Worm (Caenorhabditis elegans): ENCODE results near the gene sams-4.

Gene sams-4

DNA sequence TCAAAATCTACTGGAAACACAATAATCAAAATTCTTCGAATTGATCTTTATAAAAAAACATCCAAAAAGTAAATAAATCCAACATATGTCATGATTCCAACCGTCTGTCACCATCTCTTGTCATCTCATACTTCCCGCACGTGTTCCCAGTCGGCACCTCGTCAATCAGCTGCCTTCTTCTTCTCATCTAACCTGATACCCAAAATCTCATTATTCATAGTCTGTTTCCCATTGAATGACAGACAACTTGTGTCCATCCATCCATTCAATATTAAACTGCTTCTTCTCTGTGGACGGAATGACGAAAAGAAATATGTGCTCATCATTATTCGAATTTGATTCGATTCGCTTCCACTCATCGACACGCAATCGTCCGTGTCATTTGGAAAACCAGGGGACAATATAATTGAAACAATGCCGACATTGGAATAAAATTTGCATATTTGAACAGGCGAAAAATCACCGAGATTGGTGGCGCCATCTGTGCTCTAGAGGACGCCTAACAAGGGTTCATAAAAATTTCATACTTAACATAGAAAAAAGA is 35.0 kb downstream of the sams-4 start:
- TF ChIP-seq npax-4 (tag; optimal IDR thresholded peaks at IDR 0.05) (no peak), unc-55 (GFP tag; optimal IDR thresholded peaks at IDR 0.05) (peak; percentile 98), unc-42 (tag; optimal IDR thresholded peaks at IDR 0.05) (peak; percentile 31)

DNA sequence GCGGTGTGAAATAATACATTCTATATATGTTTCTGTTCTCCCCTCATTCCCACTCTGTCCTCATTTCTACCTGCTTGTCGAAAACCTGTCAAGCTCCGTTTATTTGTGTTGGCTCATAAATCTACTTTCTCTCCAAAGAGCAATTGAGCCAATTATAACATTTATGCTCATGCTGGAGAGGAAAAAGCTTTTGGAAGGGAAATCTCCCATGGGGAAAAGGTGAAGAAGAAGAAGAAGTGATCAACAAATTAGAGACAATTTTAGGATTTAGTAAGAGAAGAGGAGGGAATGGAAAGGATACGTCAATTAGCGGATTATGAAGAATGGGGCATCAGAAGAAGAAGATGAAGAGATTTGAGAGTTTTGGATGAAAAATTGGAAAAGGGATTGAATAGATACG is 36.4 kb downstream of the sams-4 start:
- TF ChIP-seq ttx-3 (tag; optimal IDR thresholded peaks at IDR 0.05) (peak; percentile 17), ref-2 (tag; optimal IDR thresholded peaks at IDR 0.05) (no peak), unc-3 (GFP tag; conservative IDR thresholded peaks at IDR 0.05) (no peak), unc-3 (tag; optimal IDR thresholded peaks at IDR 0.05) (no peak), unc-42 (tag; optimal IDR thresholded peaks at IDR 0.05) (peak; percentile 27), ceh-31 (tag; optimal IDR thresholded peaks at IDR 0.05) (no peak)

- TF ChIP-seq nfya-1 (tag; optimal IDR thresholded peaks at IDR 0.05) (peak; percentile 85), ets-4 (tag; optimal IDR thresholded peaks at IDR 0.05) (no peak)
These were observed 39.3 kb downstream of the sams-4 start, which contains the start of gene lntl-1 for ce11 chrIV:5806909-5807308. lntl-1 (minus strand) TSS chrIV:5807093.

DNA sequence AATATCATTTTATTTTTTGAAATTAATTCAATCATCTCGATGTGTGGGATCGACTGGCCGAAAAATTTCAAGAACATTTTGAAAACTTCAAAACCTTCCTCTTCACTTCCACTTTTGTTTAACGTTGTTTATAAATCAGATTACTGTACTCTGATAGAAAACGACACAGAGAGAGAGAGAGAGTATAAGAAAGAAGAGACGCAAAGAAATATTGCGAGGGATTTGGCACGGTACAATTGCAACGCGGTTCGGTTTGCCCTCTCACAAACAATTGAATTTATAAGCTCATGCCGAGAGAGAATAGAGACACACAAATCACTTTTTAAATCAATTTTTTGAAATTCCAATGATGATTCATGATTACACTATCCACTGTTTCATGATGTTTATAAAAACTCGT is 39.8 kb downstream of the sams-4 start:
- TF ChIP-seq nhr-11 (tag; optimal IDR thresholded peaks at IDR 0.05), result no peak
- TF ChIP-seq pax-1 (tag; optimal IDR thresholded peaks at IDR 0.05), result peak; percentile 96

DNA sequence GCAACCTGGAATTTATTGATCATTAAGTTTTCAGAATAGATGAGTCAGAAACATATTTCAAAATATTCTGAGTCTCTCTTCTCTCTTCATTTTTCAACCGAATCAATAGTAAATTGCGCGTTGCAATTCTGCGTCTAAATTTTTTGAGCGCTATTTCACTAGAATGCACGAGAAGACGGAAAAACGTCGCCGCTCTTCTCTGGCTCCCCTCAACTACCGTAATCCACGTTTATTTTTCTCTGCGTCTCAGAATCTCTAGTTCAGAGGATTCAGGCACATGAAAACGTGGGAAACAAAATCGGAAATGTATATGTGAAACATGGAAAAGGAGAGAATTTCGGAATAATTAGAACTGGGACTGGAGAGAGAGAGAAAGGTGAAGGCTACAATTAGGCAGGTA is 40.7 kb downstream of the sams-4 start:
- TF ChIP-seq unc-55 (GFP tag; optimal IDR thresholded peaks at IDR 0.05) (peak; percentile 39), unc-42 (tag; optimal IDR thresholded peaks at IDR 0.05) (peak; percentile 30), K09A11.1 (tag; optimal IDR thresholded peaks at IDR 0.05; ENCODE audit: insufficient read depth) (no peak), nfya-1 (tag; optimal IDR thresholded peaks at IDR 0.05) (peak; percentile 85), pha-4 (tag; optimal IDR thresholded peaks at IDR 0.05) (no peak)

ce11 chrIV:5803510-5804013 is 42.6 kb downstream of the sams-4 start:
- TF ChIP-seq unc-3 (GFP tag; conservative IDR thresholded peaks at IDR 0.05) (no peak), unc-3 (tag; optimal IDR thresholded peaks at IDR 0.05) (peak; percentile 19), dve-1 (tag; optimal IDR thresholded peaks at IDR 0.05) (no peak), K09A11.1 (tag; optimal IDR thresholded peaks at IDR 0.05; ENCODE audit: insufficient read depth) (no peak), pax-1 (tag; optimal IDR thresholded peaks at IDR 0.05) (no peak), unc-42 (tag; optimal IDR thresholded peaks at IDR 0.05) (peak; percentile 75)

DNA sequence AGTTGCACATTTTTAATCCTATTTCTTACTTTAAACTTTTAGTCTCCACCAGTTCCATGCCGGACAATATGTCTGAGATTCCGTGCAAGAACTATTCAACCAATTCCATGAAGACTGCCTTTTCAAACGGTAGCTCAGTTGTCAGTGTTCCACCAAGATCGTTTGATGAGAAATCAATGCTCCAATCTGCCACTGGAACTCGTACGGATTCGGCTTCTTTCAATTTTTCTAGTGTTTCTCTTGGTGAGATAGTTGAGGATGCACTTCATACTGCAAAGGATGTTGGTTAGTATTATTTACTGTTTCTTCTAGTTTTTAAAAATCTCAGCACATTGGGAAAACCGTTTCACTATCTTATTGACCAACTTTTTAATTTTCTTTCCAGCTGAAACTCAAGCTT is 46.6 kb downstream of the sams-4 start:
- TF ChIP-seq F13H6.1 (tag; optimal IDR thresholded peaks at IDR 0.05), result no peak
- no peak for TF ChIP-seq lin-11 (tag; optimal IDR thresholded peaks at IDR 0.05)
- TF ChIP-seq ceh-22 (tag; optimal IDR thresholded peaks at IDR 0.05), result no peak
- no peak for TF ChIP-seq hlh-15 (tag; optimal IDR thresholded peaks at IDR 0.05)
- TF ChIP-seq ztf-16 (tag; optimal IDR thresholded peaks at IDR 0.05), result no peak

DNA sequence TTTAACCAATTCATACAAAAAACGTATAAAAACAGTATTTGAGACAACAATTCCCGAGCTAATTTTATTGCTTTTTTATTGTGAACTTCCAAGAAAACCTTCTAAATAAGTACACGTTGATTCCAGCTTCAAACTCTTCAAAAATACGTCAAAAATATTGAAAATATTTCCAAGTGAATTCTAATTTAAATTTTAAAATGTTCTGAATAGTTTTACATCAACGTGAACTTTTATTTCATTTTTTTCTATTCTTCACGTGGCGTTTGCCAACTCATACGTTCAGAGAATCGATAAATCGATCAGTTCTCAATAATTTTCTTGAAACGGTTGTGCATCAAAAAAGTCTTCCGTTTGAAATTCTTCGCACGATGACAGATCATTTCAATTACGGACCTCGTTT is 49.0 kb downstream of the sams-4 start, which contains the start of gene C31H1.1:
Gene C31H1.1, plus strand, starts transcription at position 301 of the 400 bp plus-strand sequence.
- TF ChIP-seq nhr-11 (tag; optimal IDR thresholded peaks at IDR 0.05) (no peak), lim-6 (tag; optimal IDR thresholded peaks at IDR 0.05) (no peak), ref-2 (tag; optimal IDR thresholded peaks at IDR 0.05) (no peak), ceh-30 (tag; optimal IDR thresholded peaks at IDR 0.05) (no peak), ceh-24 (tag; optimal IDR thresholded peaks at IDR 0.05) (no peak), tbx-2 (tag; optimal IDR thresholded peaks at IDR 0.05) (no peak), sdc-2 (tag; optimal IDR thresholded peaks at IDR 0.05) (no peak), pha-4 (tag; optimal IDR thresholded peaks at IDR 0.05) (no peak), fkh-10 (GFP tag; optimal IDR thresholded peaks at IDR 0.05) (no peak)

All from whole organism, late embryonic.